Worm (Caenorhabditis elegans) whole organism, late embryonic: ENCODE data around the gene F46C8.1.

Experiments used
- C08G9.2 ChIP-seq: sonication (generic microtip); optimal IDR thresholded peaks from 2 replicates; lab custom pipeline; 2016; ENCODE audit warnings: mild to moderate bottlenecking, missing genetic modification characterization, moderate library complexity, missing compliant biosample characterization
- C38D4.7 ChIP-seq: fragments of 200-800 bp; sonication (Bioruptor generic); optimal IDR thresholded peaks from 2 replicates; lab custom pipeline; 2018; ENCODE audit warnings: mild to moderate bottlenecking, missing genetic modification characterization, moderate library complexity, missing compliant biosample characterization
- F13H6.1 ChIP-seq: sonication (generic microtip); optimal IDR thresholded peaks from 2 replicates; lab custom pipeline; 2016; ENCODE audit warnings: missing genetic modification characterization, missing compliant biosample characterization
- Y22D7AL.16 ChIP-seq: sonication (generic microtip); optimal IDR thresholded peaks from 2 replicates; lab custom pipeline; 2016; ENCODE audit warnings: missing genetic modification characterization, missing compliant biosample characterization
- ahr-1 ChIP-seq: sonication (generic microtip); optimal IDR thresholded peaks from 2 replicates; lab custom pipeline; 2016; ENCODE audit warnings: missing genetic modification characterization, missing compliant biosample characterization
- ama-1 ChIP-seq: fragments of 150-350 bp; optimal IDR thresholded peaks from 2 replicates; lab custom pipeline; 2014
- ceh-14 ChIP-seq: sonication (generic microtip); optimal IDR thresholded peaks from 2 replicates; lab custom pipeline; 2016; ENCODE audit warnings: missing genotype, missing genetic modification characterization, missing compliant biosample characterization
- ceh-18 ChIP-seq: sonication (generic microtip); optimal IDR thresholded peaks from 2 replicates; lab custom pipeline; 2016; ENCODE audit warnings: missing genetic modification characterization, missing compliant biosample characterization
- ceh-2 ChIP-seq: sonication (generic microtip); optimal IDR thresholded peaks from 2 replicates; lab custom pipeline; 2016; ENCODE audit warnings: missing genotype, missing genetic modification characterization, missing compliant biosample characterization
- ceh-24 ChIP-seq: sonication (generic microtip); optimal IDR thresholded peaks from 2 replicates; lab custom pipeline; 2016; ENCODE audit warnings: mild to moderate bottlenecking, missing genetic modification characterization, missing compliant biosample characterization
- ceh-34 ChIP-seq: sonication (generic microtip); optimal IDR thresholded peaks from 2 replicates; lab custom pipeline; 2016; ENCODE audit warnings: mild to moderate bottlenecking, missing genetic modification characterization, missing compliant biosample characterization
- ceh-48 ChIP-seq: sonication (generic microtip); optimal IDR thresholded peaks from 2 replicates; lab custom pipeline; 2016; ENCODE audit warnings: missing genetic modification characterization, inconsistent platforms, missing compliant biosample characterization
- eyg-1 ChIP-seq: sonication (generic microtip); optimal IDR thresholded peaks from 2 replicates; lab custom pipeline; 2016; ENCODE audit warnings: missing genotype, missing genetic modification characterization, missing compliant biosample characterization
- fax-1 ChIP-seq: sonication (generic microtip); optimal IDR thresholded peaks from 2 replicates; lab custom pipeline; 2016; ENCODE audit warnings: missing genotype, missing genetic modification characterization, missing compliant biosample characterization
- fkh-10 ChIP-seq: fragments of 150-350 bp; optimal IDR thresholded peaks from 2 replicates; lab custom pipeline; 2014; ENCODE audit warnings: missing biosample characterization, missing genetic modification reagents, missing genetic modification characterization
- fkh-6 ChIP-seq: sonication (generic microtip); optimal IDR thresholded peaks from 2 replicates; lab custom pipeline; 2016; ENCODE audit warnings: missing genetic modification characterization, missing compliant biosample characterization
- hlh-13 ChIP-seq: fragments of 200-800 bp; sonication (Bioruptor generic); optimal IDR thresholded peaks from 2 replicates; lab custom pipeline; 2018; ENCODE audit warnings: mild to moderate bottlenecking, missing genetic modification characterization, missing compliant biosample characterization
- hlh-15 ChIP-seq: sonication (generic microtip); optimal IDR thresholded peaks from 2 replicates; lab custom pipeline; 2016; ENCODE audit warnings: missing genetic modification characterization, missing compliant biosample characterization
- hlh-6 ChIP-seq: sonication (generic microtip); optimal IDR thresholded peaks from 2 replicates; lab custom pipeline; 2016; ENCODE audit warnings: missing genotype, missing genetic modification characterization, missing compliant biosample characterization
- hlh-8 ChIP-seq: sonication (generic microtip); optimal IDR thresholded peaks from 2 replicates; lab custom pipeline; 2016; ENCODE audit warnings: missing genotype, missing genetic modification characterization, missing compliant biosample characterization
- mec-3 ChIP-seq: sonication (generic microtip); optimal IDR thresholded peaks from 2 replicates; lab custom pipeline; 2016; ENCODE audit warnings: borderline replicate concordance, missing genetic modification characterization, missing compliant biosample characterization
- nhr-11 ChIP-seq: fragments of 150-350 bp; optimal IDR thresholded peaks from 2 replicates; lab custom pipeline; 2014; ENCODE audit warnings: missing biosample characterization, missing genetic modification characterization
- odd-2 ChIP-seq: sonication (generic microtip); optimal IDR thresholded peaks from 2 replicates; lab custom pipeline; 2017; ENCODE audit warnings: antibody characterized with exemption, mild to moderate bottlenecking, missing genetic modification characterization, missing compliant biosample characterization
- pag-3 ChIP-seq: sonication (generic microtip); optimal IDR thresholded peaks from 2 replicates; lab custom pipeline; 2016; ENCODE audit warnings: missing compliant biosample characterization, missing genetic modification characterization, borderline replicate concordance
- pat-9 ChIP-seq: fragments of 200-800 bp; sonication (Bioruptor generic); optimal IDR thresholded peaks from 2 replicates; lab custom pipeline; 2018; ENCODE audit warnings: mild to moderate bottlenecking, missing genetic modification characterization, moderate library complexity, missing compliant biosample characterization
- pax-1 ChIP-seq: fragments of 150-350 bp; optimal IDR thresholded peaks from 2 replicates; lab custom pipeline; 2014; ENCODE audit warnings: missing biosample characterization, missing genetic modification characterization
- pha-4 ChIP-seq: fragments of 150-350 bp; optimal IDR thresholded peaks from 2 replicates; lab custom pipeline; 2018; ENCODE audit warnings: missing biosample characterization, missing genetic modification reagents, missing genetic modification characterization
- pros-1 ChIP-seq: fragments of 150-350 bp; optimal IDR thresholded peaks from 2 replicates; lab custom pipeline; 2014; ENCODE audit warnings: missing biosample characterization, missing genetic modification reagents, missing genetic modification characterization
- rnt-1 ChIP-seq: sonication (generic microtip); optimal IDR thresholded peaks from 2 replicates; lab custom pipeline; 2016; ENCODE audit warnings: missing genetic modification characterization, missing compliant biosample characterization
- sdc-2 ChIP-seq: sonication (generic microtip); optimal IDR thresholded peaks from 2 replicates; lab custom pipeline; 2016; ENCODE audit warnings: missing genotype, missing genetic modification characterization, missing compliant biosample characterization
- tbx-2 ChIP-seq: sonication (generic microtip); optimal IDR thresholded peaks from 2 replicates; lab custom pipeline; 2016; ENCODE audit warnings: missing genetic modification characterization, missing compliant biosample characterization
- tbx-7 ChIP-seq: sonication (generic microtip); optimal IDR thresholded peaks from 2 replicates; lab custom pipeline; 2016; ENCODE audit warnings: missing genotype, missing genetic modification characterization, missing compliant biosample characterization
- ttx-3 ChIP-seq: sonication (generic microtip); optimal IDR thresholded peaks from 2 replicates; lab custom pipeline; 2016; ENCODE audit warnings: missing genetic modification reagents, missing genetic modification characterization, missing compliant biosample characterization
- unc-42 ChIP-seq: sonication (generic microtip); optimal IDR thresholded peaks from 2 replicates; lab custom pipeline; 2016; ENCODE audit warnings: missing genotype, missing genetic modification characterization, missing compliant biosample characterization
- unc-86 ChIP-seq: sonication (generic microtip); optimal IDR thresholded peaks from 2 replicates; lab custom pipeline; 2016; ENCODE audit warnings: missing genetic modification characterization, missing compliant biosample characterization
- zip-5 ChIP-seq: sonication (generic microtip); optimal IDR thresholded peaks from 2 replicates; lab custom pipeline; 2016; ENCODE audit warnings: missing genetic modification characterization, missing compliant biosample characterization
- ztf-16 ChIP-seq: sonication (generic microtip); optimal IDR thresholded peaks from 2 replicates; lab custom pipeline; 2017; ENCODE audit warnings: missing genetic modification characterization, missing compliant biosample characterization

F46C8.1 gene

DNA sequence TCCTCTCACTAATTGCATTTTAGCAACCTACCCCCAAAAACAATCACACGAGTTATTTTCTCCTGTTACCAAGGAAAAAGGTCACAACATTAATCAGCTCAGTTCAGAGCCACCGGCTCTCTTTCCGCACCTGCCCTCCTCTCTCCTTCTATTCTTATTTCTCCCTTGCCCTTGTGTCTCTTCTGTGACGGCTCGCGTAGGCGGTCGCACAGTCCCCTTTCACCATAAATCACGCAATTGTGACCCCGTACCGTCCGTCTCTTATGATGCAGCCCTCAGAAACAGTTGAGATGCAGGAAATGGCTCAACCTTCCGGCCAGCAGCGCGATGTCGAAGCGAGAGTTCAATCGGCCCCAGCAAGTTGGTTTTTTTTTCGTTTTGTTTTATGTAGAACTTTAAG is 14.4 kb downstream of the F46C8.1 start, which contains the start of gene sto-1 (continued):
- no peak for TF ChIP-seq pag-3 (tag; lab: Kevin White, UChicago)
- no peak for TF ChIP-seq pha-4 (tag; lab: Kevin White, UChicago)
- no peak for TF ChIP-seq odd-2
- no peak for TF ChIP-seq zip-5 (tag; lab: Kevin White, UChicago)
- peak; percentile 46 for TF ChIP-seq C08G9.2 (tag; lab: Kevin White, UChicago)
- TF ChIP-seq pat-9 (tag; lab: Kevin White, UChicago) = no peak
- no peak for TF ChIP-seq hlh-13
- TF ChIP-seq fax-1 (tag; lab: Kevin White, UChicago) = no peak
- no peak for TF ChIP-seq Y22D7AL.16 (tag; lab: Kevin White, UChicago)
- no peak for TF ChIP-seq hlh-8 (tag; lab: Kevin White, UChicago)
- TF ChIP-seq ceh-14 = no peak
- TF ChIP-seq ceh-48 (tag; lab: Kevin White, UChicago) = no peak
- TF ChIP-seq, all 69 proteins: peak for 7

- TF ChIP-seq pros-1 (tag; lab: Kevin White, UChicago) (no peak), pha-4 (tag; lab: Kevin White, UChicago) (no peak), sdc-2 (no peak), hlh-15 (no peak), unc-86 (no peak), ceh-18 (tag; lab: Kevin White, UChicago) (no peak), rnt-1 (tag; lab: Kevin White, UChicago) (no peak), hlh-6 (tag; lab: Kevin White, UChicago) (no peak), pax-1 (tag; lab: Kevin White, UChicago) (no peak), ceh-2 (no peak), tbx-2 (tag; lab: Kevin White, UChicago) (no peak)
Observed at ce11 chrX:7563425-7563824, 15.2 kb downstream of the F46C8.1 start.

ce11 chrX:7565005-7565404 is 16.7 kb downstream of the F46C8.1 start, which contains the start of gene vps-52:
TSS of gene vps-52 (plus strand) at chrX:7565323.
- TF ChIP-seq tbx-7 = no peak
- no peak for TF ChIP-seq ceh-34
- TF ChIP-seq tbx-2 (tag; lab: Kevin White, UChicago) = peak; percentile 4
- no peak for TF ChIP-seq eyg-1 (tag; lab: Kevin White, UChicago)
- no peak for TF ChIP-seq ztf-16 (tag; lab: Kevin White, UChicago)
- no peak for TF ChIP-seq C38D4.7 (GFP tag; lab: Kevin White, UChicago)

DNA sequence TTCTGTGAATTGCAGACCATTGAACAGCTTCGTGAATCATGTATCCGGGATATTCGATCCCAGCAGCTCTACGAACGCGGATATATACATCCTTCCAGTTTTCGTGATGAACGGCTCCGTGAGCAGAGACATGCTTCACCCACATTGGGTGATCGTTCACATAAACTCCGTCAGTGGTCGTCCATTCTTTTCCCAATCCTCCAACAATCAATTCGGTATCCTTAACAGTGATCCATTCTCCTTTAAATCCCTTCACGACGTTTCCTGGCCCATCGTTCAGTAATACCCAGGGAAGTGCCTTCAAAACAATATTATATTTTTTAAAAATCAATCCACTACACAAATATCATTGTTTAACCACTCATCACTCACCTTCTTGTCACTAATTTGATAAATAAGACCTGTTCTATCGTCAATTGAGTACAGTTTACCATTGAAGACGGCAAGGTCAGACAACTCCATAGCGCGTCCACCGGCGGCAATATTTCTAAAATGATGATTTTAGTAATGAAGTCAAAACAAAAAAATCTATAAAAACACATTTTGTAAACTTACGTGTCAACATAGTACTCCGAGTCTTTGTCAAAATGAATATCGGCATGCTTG is 20.5 kb downstream of the F46C8.1 start:
- no peak for TF ChIP-seq unc-86
- TF ChIP-seq ttx-3 (tag; lab: Kevin White, UChicago) = no peak
- TF ChIP-seq ahr-1 (tag; lab: Kevin White, UChicago) = no peak
- TF ChIP-seq pha-4 (tag; lab: Kevin White, UChicago) = no peak
- no peak for TF ChIP-seq nhr-11 (tag; lab: Kevin White, UChicago)
- TF ChIP-seq F13H6.1 (tag; lab: Kevin White, UChicago) = no peak
- TF ChIP-seq fkh-6 (tag; lab: Kevin White, UChicago) = no peak
- TF ChIP-seq ztf-16 (tag; lab: Kevin White, UChicago) = no peak
- TF ChIP-seq Y22D7AL.16 (tag; lab: Kevin White, UChicago) = no peak
- TF ChIP-seq ama-1 (lab: Kevin White, UChicago) = no peak
- no peak for TF ChIP-seq fkh-10 (GFP tag; lab: Kevin White, UChicago)
- no peak for TF ChIP-seq unc-42 (tag; lab: Kevin White, UChicago)
- no peak for TF ChIP-seq rnt-1 (tag; lab: Kevin White, UChicago)
- no peak for TF ChIP-seq hlh-8 (tag; lab: Kevin White, UChicago)
- TF ChIP-seq ceh-24 = no peak
- TF ChIP-seq tbx-2 (tag; lab: Kevin White, UChicago) = no peak
- TF ChIP-seq mec-3 (tag; lab: Kevin White, UChicago) = no peak
